Fruit fly (Drosophila melanogaster) whole organism, embryonic: ENCODE data around the gene CG14537.

Experiments used
- BtbVII ChIP-seq: fragments of 200-800 bp; sonication (Bioruptor generic); optimal IDR thresholded peaks from 3 replicates; lab custom pipeline; 2017; ENCODE audit warnings: missing biosample characterization, mild to moderate bottlenecking, missing genetic modification characterization
- Bteb2 ChIP-seq: fragments of 200-800 bp; sonication (Bioruptor generic); optimal IDR thresholded peaks from 2 replicates; lab custom pipeline; 2016; ENCODE audit warnings: missing biosample characterization, missing genetic modification characterization
- CG10274 ChIP-seq: fragments of 200-800 bp; sonication (Bioruptor generic); optimal IDR thresholded peaks from 3 replicates; lab custom pipeline; 2017; ENCODE audit warnings: missing biosample characterization, mild to moderate bottlenecking, missing genetic modification characterization
- CG10366 ChIP-seq: fragments of 200-800 bp; sonication (Bioruptor generic); IDR thresholded peaks from 2 replicates; pipeline ENCODE4 v1.3.6; 2022; ENCODE audit warnings: missing biosample characterization, missing genetic modification characterization
- CG11398 ChIP-seq: fragments of 200-800 bp; sonication (Bioruptor generic); optimal IDR thresholded peaks from 2 replicates; lab custom pipeline; 2016; ENCODE audit warnings: missing biosample characterization, missing genetic modification characterization
- CG13894 ChIP-seq: fragments of 200-800 bp; sonication (Bioruptor generic); optimal IDR thresholded peaks from 3 replicates; lab custom pipeline; 2018; ENCODE audit warnings: missing biosample characterization, mild to moderate bottlenecking, missing genetic modification characterization, moderate library complexity
- CG14667 ChIP-seq: fragments of 200-800 bp; sonication (Bioruptor generic); IDR thresholded peaks from 2 replicates; pipeline ENCODE4 v1.3.6; 2022; ENCODE audit warnings: missing biosample characterization, missing genetic modification characterization
- CG15011 ChIP-seq: fragments of 200-800 bp; sonication (Bioruptor generic); optimal IDR thresholded peaks from 3 replicates; lab custom pipeline; 2018; ENCODE audit warnings: missing biosample characterization, mild to moderate bottlenecking, missing genetic modification characterization
- CG15514 ChIP-seq: fragments of 200-800 bp; sonication (Bioruptor generic); optimal IDR thresholded peaks from 3 replicates; lab custom pipeline; 2017; ENCODE audit warnings: missing biosample characterization, missing genetic modification characterization, mild to moderate bottlenecking, moderate library complexity, missing genetic modification reagents
- CG16779 ChIP-seq: fragments of 200-800 bp; sonication (Bioruptor generic); IDR thresholded peaks from 2 replicates; pipeline ENCODE4 v1.3.6; 2022; ENCODE audit warnings: missing biosample characterization, missing genetic modification characterization
- CG17802 ChIP-seq: fragments of 200-800 bp; sonication (Bioruptor generic); optimal IDR thresholded peaks from 2 replicates; lab custom pipeline; 2018; ENCODE audit warnings: missing biosample characterization, mild to moderate bottlenecking, missing genetic modification characterization, moderate library complexity
- CG18011 ChIP-seq: fragments of 200-800 bp; sonication (Bioruptor generic); optimal IDR thresholded peaks from 2 replicates; lab custom pipeline; 2017; ENCODE audit warnings: missing biosample characterization, missing genetic modification characterization, mild to moderate bottlenecking, moderate library complexity, missing genotype
- CG2875 ChIP-seq: fragments of 200-800 bp; sonication (Bioruptor generic); optimal IDR thresholded peaks from 2 replicates; lab custom pipeline; 2017; ENCODE audit warnings: missing biosample characterization, mild to moderate bottlenecking, missing genetic modification characterization, missing genetic modification reagents
- CG43689 ChIP-seq: fragments of 200-800 bp; sonication (Bioruptor generic); IDR thresholded peaks from 2 replicates; pipeline ENCODE4 v1.3.6; 2022; ENCODE audit warnings: missing biosample characterization, missing genetic modification characterization
- CG6689 ChIP-seq: fragments of 200-800 bp; sonication (Bioruptor generic); IDR thresholded peaks from 2 replicates; pipeline ENCODE4 v1.3.6; 2022; ENCODE audit warnings: missing biosample characterization, missing genetic modification characterization
- CG7372 ChIP-seq: fragments of 200-800 bp; sonication (Bioruptor generic); IDR thresholded peaks from 2 replicates; pipeline ENCODE4 v1.3.6; 2022; ENCODE audit warnings: missing biosample characterization, missing genetic modification characterization
- CG7786 ChIP-seq: fragments of 200-800 bp; sonication (Bioruptor generic); optimal IDR thresholded peaks from 2 replicates; lab custom pipeline; 2016; ENCODE audit warnings: missing biosample characterization, missing genetic modification characterization
- CG8281 ChIP-seq: fragments of 200-800 bp; sonication (Bioruptor generic); optimal IDR thresholded peaks from 2 replicates; lab custom pipeline; 2018; ENCODE audit warnings: missing biosample characterization, mild to moderate bottlenecking, missing genetic modification characterization, moderate library complexity
- CG8944 ChIP-seq: fragments of 200-800 bp; sonication (Bioruptor generic); optimal IDR thresholded peaks from 3 replicates; lab custom pipeline; 2016; ENCODE audit warnings: missing biosample characterization, missing genetic modification characterization
- CG9817 ChIP-seq: fragments of 200-800 bp; sonication (Bioruptor generic); optimal IDR thresholded peaks from 2 replicates; lab custom pipeline; 2018; ENCODE audit warnings: missing biosample characterization, mild to moderate bottlenecking, missing genetic modification characterization, moderate library complexity
- CG9876 ChIP-seq: fragments of 200-800 bp; sonication (Bioruptor generic); optimal IDR thresholded peaks from 2 replicates; lab custom pipeline; 2016; ENCODE audit warnings: missing biosample characterization, missing genetic modification characterization
- Chrac-16 ChIP-seq: fragments of 200-800 bp; sonication (Bioruptor generic); optimal IDR thresholded peaks from 3 replicates; lab custom pipeline; 2016; ENCODE audit warnings: missing biosample characterization, missing genetic modification characterization
- CkIIα-i1 ChIP-seq: fragments of 200-800 bp; sonication (Bioruptor generic); IDR thresholded peaks from 2 replicates; pipeline ENCODE4 v1.3.6; 2022; ENCODE audit warnings: missing biosample characterization, missing genetic modification characterization
- Dfd ChIP-seq, 2 experiments: fragments of >200 bp; optimal IDR thresholded peaks; 2 replicates each; lab custom pipeline; 2017; ENCODE audit warnings: missing biosample characterization in 2 of 2, missing genetic modification characterization in 2 of 2
- Doc2 ChIP-seq: fragments of 200-800 bp; sonication (Bioruptor generic); IDR thresholded peaks from 2 replicates; pipeline ENCODE4 v1.3.6; 2022; ENCODE audit warnings: missing biosample characterization, missing genetic modification characterization
- HHEX ChIP-seq: fragments of 200-800 bp; sonication (Bioruptor generic); optimal IDR thresholded peaks from 3 replicates; lab custom pipeline; 2017; ENCODE audit warnings: missing biosample characterization, mild to moderate bottlenecking, missing genetic modification characterization, missing genetic modification reagents
- HLH54F ChIP-seq: fragments of 200-800 bp; sonication (Bioruptor generic); optimal IDR thresholded peaks from 3 replicates; lab custom pipeline; 2016; ENCODE audit warnings: missing biosample characterization, missing genetic modification characterization
- Lim3 ChIP-seq: fragments of 200-800 bp; sonication (Bioruptor generic); IDR thresholded peaks from 2 replicates; pipeline ENCODE4 v1.3.6; 2022; ENCODE audit warnings: missing biosample characterization, missing genetic modification characterization
- MBD-R2 ChIP-seq: fragments of 200-800 bp; sonication (Bioruptor generic); IDR thresholded peaks from 2 replicates; pipeline ENCODE4 v1.3.6; 2022; ENCODE audit warnings: missing biosample characterization, missing genetic modification characterization
- MESR4 ChIP-seq: fragments of 200-800 bp; sonication (Bioruptor generic); optimal IDR thresholded peaks from 2 replicates; lab custom pipeline; 2018; ENCODE audit warnings: missing biosample characterization, mild to moderate bottlenecking, missing genetic modification characterization, moderate library complexity
- MTF-1 ChIP-seq: fragments of 200-800 bp; sonication (Bioruptor generic); optimal IDR thresholded peaks from 2 replicates; lab custom pipeline; 2018; ENCODE audit warnings: missing biosample characterization, mild to moderate bottlenecking, missing genetic modification characterization, borderline replicate concordance
- Med ChIP-seq: fragments of 200-800 bp; sonication (Bioruptor generic); peaks from one replicate; lab custom pipeline; 2016; ENCODE audit warnings: missing biosample characterization, missing genetic modification characterization, mild to moderate bottlenecking, inconsistent platforms, moderate library complexity
- Nf-YB ChIP-seq: fragments of 200-800 bp; sonication (Bioruptor generic); optimal IDR thresholded peaks from 3 replicates; lab custom pipeline; 2019; ENCODE audit warnings: missing biosample characterization, mild to moderate bottlenecking, missing genetic modification characterization, moderate library complexity
- Rfx ChIP-seq: fragments of 200-800 bp; sonication (Bioruptor generic); IDR thresholded peaks from 2 replicates; pipeline ENCODE4 v1.3.6; 2022; ENCODE audit warnings: missing biosample characterization, missing genetic modification characterization
- Ssrp ChIP-seq: fragments of 200-800 bp; sonication (Bioruptor generic); optimal IDR thresholded peaks from 2 replicates; lab custom pipeline; 2018; ENCODE audit warnings: missing biosample characterization, mild to moderate bottlenecking, missing genetic modification characterization, moderate library complexity
- Stat92E ChIP-seq, 3 experiments: fragments of >200 bp in 2 of 3; fragments of 200-800 bp in 1 of 3; sonication (Bioruptor generic) in 1 of 3; optimal IDR thresholded peaks; 2 replicates each; lab custom pipeline; 2017 to 2019; ENCODE audit warnings: missing biosample characterization in 3 of 3, missing genetic modification characterization in 3 of 3, mild to moderate bottlenecking in 1 of 3, moderate library complexity in 1 of 3
- Tbp ChIP-seq: fragments of >200 bp; optimal IDR thresholded peaks from 2 replicates; lab custom pipeline; 2018; ENCODE audit warnings: missing biosample characterization, missing genetic modification characterization
- cg ChIP-seq: fragments of 200-800 bp; sonication (Bioruptor generic); optimal IDR thresholded peaks from 3 replicates; lab custom pipeline; 2019; ENCODE audit warnings: missing biosample characterization, mild to moderate bottlenecking, missing genetic modification characterization, moderate library complexity
- gcm ChIP-seq: fragments of 200-800 bp; sonication (Bioruptor generic); optimal IDR thresholded peaks from 2 replicates; lab custom pipeline; 2019; ENCODE audit warnings: missing biosample characterization, mild to moderate bottlenecking, missing genetic modification characterization, moderate library complexity
- jumu ChIP-seq: fragments of 200-800 bp; sonication (Bioruptor generic); optimal IDR thresholded peaks from 3 replicates; lab custom pipeline; 2016; ENCODE audit warnings: missing biosample characterization, missing genetic modification characterization
- mirr ChIP-seq: fragments of 200-800 bp; sonication (Bioruptor generic); optimal IDR thresholded peaks from 3 replicates; lab custom pipeline; 2018; ENCODE audit warnings: missing biosample characterization, mild to moderate bottlenecking, missing genetic modification characterization
- pzg ChIP-seq: fragments of 200-800 bp; sonication (Bioruptor generic); optimal IDR thresholded peaks from 3 replicates; lab custom pipeline; 2018; ENCODE audit warnings: missing biosample characterization, mild to moderate bottlenecking, missing genetic modification characterization, moderate library complexity
- sim ChIP-seq: fragments of 200-800 bp; sonication (Bioruptor generic); IDR thresholded peaks from 2 replicates; pipeline ENCODE4 v1.3.6; 2022; ENCODE audit warnings: missing biosample characterization, missing genetic modification characterization
- sob ChIP-seq: fragments of 200-800 bp; sonication (Bioruptor generic); IDR thresholded peaks from 2 replicates; pipeline ENCODE4 v1.3.6; 2022; ENCODE audit warnings: missing biosample characterization, missing genetic modification characterization
- stc ChIP-seq: fragments of 200-800 bp; sonication (Bioruptor generic); IDR thresholded peaks from 2 replicates; pipeline ENCODE4 v1.3.6; 2022; ENCODE audit warnings: missing biosample characterization, missing genetic modification characterization
- wek ChIP-seq: fragments of 200-800 bp; sonication (Bioruptor generic); optimal IDR thresholded peaks from 3 replicates; lab custom pipeline; 2018; ENCODE audit warnings: missing biosample characterization, mild to moderate bottlenecking, missing genetic modification characterization, moderate library complexity
- wor ChIP-seq: fragments of 200-800 bp; sonication (Bioruptor generic); IDR thresholded peaks from 2 replicates; pipeline ENCODE4 v1.3.6; 2022; ENCODE audit warnings: missing biosample characterization, missing genetic modification characterization
- yki ChIP-seq: fragments of >200 bp; optimal IDR thresholded peaks from 3 replicates; lab custom pipeline; 2018

CG14537 gene

DNA sequence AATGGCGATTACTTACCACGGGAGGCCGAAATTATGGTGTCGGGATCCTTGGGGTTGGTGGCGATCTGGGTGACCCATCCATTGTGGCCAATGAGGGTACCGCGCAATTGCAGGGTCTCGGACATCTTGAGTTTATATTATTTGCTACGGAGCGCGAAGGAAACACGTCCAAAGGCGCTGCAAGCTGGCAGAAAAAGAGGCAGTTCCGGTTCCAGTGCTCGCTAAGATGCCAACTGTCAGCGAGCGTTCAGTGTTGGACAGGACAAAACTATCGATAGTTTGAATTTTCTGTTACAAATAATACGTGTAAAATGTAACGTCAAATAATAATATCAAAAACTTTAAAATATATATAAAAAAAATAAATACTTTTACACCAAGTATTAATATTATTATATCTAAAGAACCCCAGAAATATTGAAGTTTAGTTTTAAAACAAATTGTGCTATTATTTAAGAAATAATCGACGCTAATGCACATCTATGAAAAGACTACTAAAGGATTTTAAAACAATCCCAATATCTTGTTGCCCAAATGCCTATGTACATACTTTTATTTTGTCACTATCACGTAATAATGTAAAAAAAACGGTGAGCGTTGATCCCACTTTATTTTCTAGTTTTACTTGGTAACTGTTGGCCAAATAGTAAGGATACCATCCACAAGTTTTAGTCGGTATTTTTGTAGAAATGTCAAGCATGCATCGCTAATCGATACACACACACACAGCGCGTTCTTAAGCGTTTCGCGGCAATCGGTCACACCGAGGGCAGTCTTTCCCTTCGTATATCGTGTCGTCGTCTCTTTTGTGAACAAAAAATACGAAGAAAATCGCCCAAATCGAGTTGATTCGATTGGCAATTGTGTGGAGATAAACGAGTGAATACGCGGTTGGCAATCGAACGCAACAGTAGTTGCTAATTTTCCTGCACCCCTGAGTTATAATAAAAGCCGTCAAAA, 12.9 kb upstream of the CG14537 start, which contains the start of the genes Rack1 and mts (continued):
- TF ChIP-seq jumu (GFP tag; lab: Kevin White, UChicago) (peak; percentile 56), CG13894 (peak; percentile 80), wek (peak; percentile 85), wor (peak; percentile 48), CG16779 (peak; percentile 78), CG7786 (GFP tag; lab: Kevin White, UChicago) (peak; percentile 75), Nf-YB (GFP tag; lab: Kevin White, UChicago) (peak; percentile 67), MTF-1 (GFP tag; lab: Kevin White, UChicago) (peak; percentile 97), CkIIα-i1 (0 out of 2 replicates have a peak, but pooled peaks have one; percentile 7), MBD-R2 (GFP tag; lab: Robert Waterston, UW) (peak; percentile 66), gcm (GFP tag; lab: Kevin White, UChicago) (peak; percentile 70), cg (GFP tag; lab: Kevin White, UChicago) (no peak), yki (lab: Kevin White, UChicago) (no peak), HLH54F (peak; percentile 75), CG8281 (tag; lab: Kevin White, UChicago) (peak; percentile 49), Stat92E (GFP tag; optimal IDR thresholded peaks at IDR 0.05; lab: Kevin White, UChicago) (peak in 1 of 3 experiments; percentile 53), Bteb2 (GFP tag; lab: Kevin White, UChicago) (peak; percentile 69), Doc2 (GFP tag; lab: Robert Waterston, UW) (no peak), Chrac-16 (peak; percentile 69), Dfd (GFP tag; optimal IDR thresholded peaks at IDR 0.05; lab: Kevin White, UChicago) (no peak), BtbVII (GFP tag; lab: Kevin White, UChicago) (peak; percentile 91), Rfx (peak; percentile 93), Lim3 (no peak), Med (peak; percentile 99), sob (GFP tag; lab: Robert Waterston, UW) (peak; percentile 94), Tbp (GFP tag; lab: Kevin White, UChicago) (no peak), sim (GFP tag; lab: Robert Waterston, UW) (peak; percentile 77), Ssrp (tag; lab: Kevin White, UChicago) (peak; percentile 31), MESR4 (GFP tag; lab: Kevin White, UChicago) (peak; percentile 99), CG15514 (GFP tag; lab: Kevin White, UChicago) (peak; percentile 96), CG43689 (peak; percentile 63; the same call in 1 of the 2 replicates), HHEX (GFP tag; lab: Kevin White, UChicago) (peak; percentile 95), CG18011 (GFP tag; lab: Kevin White, UChicago) (peak; percentile 79), CG10274 (GFP tag; lab: Kevin White, UChicago) (peak; percentile 76), pzg (GFP tag; lab: Kevin White, UChicago) (peak; percentile 82), CG10366 (peak; percentile 74), CG8944 (GFP tag; lab: Kevin White, UChicago) (peak; percentile 68), CG14667 (GFP tag; lab: Robert Waterston, UW) (peak; percentile 33; the same call in 1 of the 2 replicates), CG15011 (GFP tag; lab: Kevin White, UChicago) (peak; percentile 80), CG11398 (GFP tag; lab: Kevin White, UChicago) (peak; percentile 68), CG17802 (tag; lab: Kevin White, UChicago) (peak; percentile 73), stc (peak; percentile 82), CG9876 (GFP tag; lab: Kevin White, UChicago) (peak; percentile 70), mirr (GFP tag; lab: Kevin White, UChicago) (peak; percentile 92), CG6689 (GFP tag; lab: Robert Waterston, UW) (peak; percentile 32; the same call in 1 of the 2 replicates), CG9817 (tag; lab: Kevin White, UChicago) (peak; percentile 81), CG2875 (GFP tag; lab: Kevin White, UChicago) (peak; percentile 79), CG7372 (GFP tag; lab: Robert Waterston, UW) (peak; percentile 61; the same call in 1 of the 2 replicates)
